Worm (Caenorhabditis elegans) whole organism, early embryonic: ENCODE data around the gene skr-19.

Experiments used
- F13C5.2 ChIP-seq: sonication (generic microtip); optimal IDR thresholded peaks from 2 replicates; lab custom pipeline; 2017; ENCODE audit warnings: mild to moderate bottlenecking, missing genetic modification characterization, inconsistent platforms, missing compliant biosample characterization
- aly-1 ChIP-seq: sonication (generic microtip); optimal IDR thresholded peaks from 2 replicates; lab custom pipeline; 2016; ENCODE audit warnings: missing genetic modification characterization, missing compliant biosample characterization
- ama-1 ChIP-seq: fragments of 150-350 bp; optimal IDR thresholded peaks from 2 replicates; lab custom pipeline; 2014
- ceh-36 ChIP-seq: sonication (generic microtip); optimal IDR thresholded peaks from 2 replicates; lab custom pipeline; 2016; ENCODE audit warnings: missing genetic modification characterization, inconsistent platforms, missing compliant biosample characterization
- flt-1 ChIP-seq: fragments of 200-800 bp; sonication (Bioruptor generic); IDR thresholded peaks from 2 replicates; pipeline ENCODE4 v1.3.6; 2022; ENCODE audit warnings: missing genetic modification characterization, missing compliant biosample characterization
- hmbx-1 ChIP-seq: sonication (generic microtip); optimal IDR thresholded peaks from 2 replicates; lab custom pipeline; 2016; ENCODE audit warnings: mild to moderate bottlenecking, missing genetic modification characterization, missing compliant biosample characterization
- scrt-1 ChIP-seq: fragments of 200-800 bp; sonication (Bioruptor generic); IDR thresholded peaks from 2 replicates; pipeline ENCODE4 v1.3.6; 2022; ENCODE audit warnings: missing genetic modification characterization, missing compliant biosample characterization

ce11 chrX:13202312-13202711 lies 22.2 kb downstream of the skr-19 start:
- TF ChIP-seq aly-1 (tag; lab: Kevin White, UChicago) = no peak
- TF ChIP-seq F13C5.2 (tag; lab: Kevin White, UChicago) = no peak
- no peak for TF ChIP-seq hmbx-1 (tag; lab: Kevin White, UChicago)
- no peak for TF ChIP-seq ama-1 (lab: Kevin White, UChicago)
- TF ChIP-seq scrt-1 (GFP tag; lab: Robert Waterston, UW) = no peak
- TF ChIP-seq ceh-36 (tag; lab: Kevin White, UChicago) = no peak
- no peak for TF ChIP-seq flt-1
